Fruit fly (Drosophila melanogaster) whole organism, embryonic: ENCODE data around the gene Sik2.

ENCODE experiments used
- Atf-2 ChIP-seq: fragments of 200-800 bp; sonication (Bioruptor generic); optimal IDR thresholded peaks from 2 replicates; lab custom pipeline; 2016; ENCODE audit warnings: missing biosample characterization, missing genetic modification characterization
- B-H1 ChIP-seq: fragments of 200-800 bp; sonication (Bioruptor generic); IDR thresholded peaks from 3 replicates; pipeline ENCODE4 v1.3.6; 2022; ENCODE audit warnings: missing biosample characterization, missing genetic modification characterization
- CG10274 ChIP-seq: fragments of 200-800 bp; sonication (Bioruptor generic); optimal IDR thresholded peaks from 3 replicates; lab custom pipeline; 2017; ENCODE audit warnings: missing biosample characterization, mild to moderate bottlenecking, missing genetic modification characterization
- CG12299 ChIP-seq: fragments of 200-800 bp; sonication (Bioruptor generic); optimal IDR thresholded peaks from 2 replicates; lab custom pipeline; 2018; ENCODE audit warnings: missing biosample characterization, mild to moderate bottlenecking, missing genetic modification characterization
- CG12391 ChIP-seq: fragments of 200-800 bp; sonication (Bioruptor generic); optimal IDR thresholded peaks from 3 replicates; lab custom pipeline; 2018; ENCODE audit warnings: missing biosample characterization, mild to moderate bottlenecking, missing genetic modification characterization, moderate library complexity
- CG12769 ChIP-seq: fragments of 200-800 bp; sonication (Bioruptor generic); optimal IDR thresholded peaks from 2 replicates; lab custom pipeline; 2019; ENCODE audit warnings: missing biosample characterization, mild to moderate bottlenecking, missing genetic modification characterization, moderate library complexity
- CG13894 ChIP-seq: fragments of 200-800 bp; sonication (Bioruptor generic); optimal IDR thresholded peaks from 3 replicates; lab custom pipeline; 2018; ENCODE audit warnings: missing biosample characterization, mild to moderate bottlenecking, missing genetic modification characterization, moderate library complexity
- CG14050 ChIP-seq: fragments of 200-800 bp; sonication (Bioruptor generic); IDR thresholded peaks from 3 replicates; pipeline ENCODE4 v1.3.6; 2022; ENCODE audit warnings: missing biosample characterization, missing genetic modification characterization
- CG14667 ChIP-seq: fragments of 200-800 bp; sonication (Bioruptor generic); IDR thresholded peaks from 2 replicates; pipeline ENCODE4 v1.3.6; 2022; ENCODE audit warnings: missing biosample characterization, missing genetic modification characterization
- CG15073 ChIP-seq: fragments of 200-800 bp; sonication (Bioruptor generic); optimal IDR thresholded peaks from 2 replicates; lab custom pipeline; 2016; ENCODE audit warnings: missing biosample characterization, missing genetic modification characterization
- CG15479 ChIP-seq: fragments of 200-800 bp; sonication (Bioruptor generic); optimal IDR thresholded peaks from 3 replicates; lab custom pipeline; 2019; ENCODE audit warnings: missing biosample characterization, mild to moderate bottlenecking, missing genetic modification characterization, moderate library complexity
- CG1647 ChIP-seq: fragments of 200-800 bp; sonication (Bioruptor generic); optimal IDR thresholded peaks from 3 replicates; lab custom pipeline; 2016; ENCODE audit warnings: missing biosample characterization, missing genetic modification characterization
- CG16863 ChIP-seq: fragments of 200-800 bp; sonication (Bioruptor generic); optimal IDR thresholded peaks from 3 replicates; lab custom pipeline; 2016; ENCODE audit warnings: missing biosample characterization, missing genetic modification characterization
- CG17361 ChIP-seq: fragments of 200-800 bp; sonication (Bioruptor generic); IDR thresholded peaks from 3 replicates; pipeline ENCODE4 v1.3.6; 2022; ENCODE audit warnings: missing biosample characterization, missing genetic modification characterization
- CG2678 ChIP-seq: fragments of 200-800 bp; sonication (Bioruptor generic); optimal IDR thresholded peaks from 3 replicates; lab custom pipeline; 2019; ENCODE audit warnings: missing biosample characterization, mild to moderate bottlenecking, missing genetic modification characterization, moderate library complexity
- CG3163 ChIP-seq: fragments of 200-800 bp; sonication (Bioruptor generic); optimal IDR thresholded peaks from 3 replicates; lab custom pipeline; 2016; ENCODE audit warnings: missing biosample characterization, missing genetic modification characterization
- CG32772 ChIP-seq: fragments of 200-800 bp; sonication (Bioruptor generic); IDR thresholded peaks from 2 replicates; pipeline ENCODE4 v1.3.6; 2022; ENCODE audit warnings: missing biosample characterization, missing genetic modification characterization
- CG3407 ChIP-seq: fragments of 200-800 bp; sonication (Bioruptor generic); optimal IDR thresholded peaks from 2 replicates; lab custom pipeline; 2018; ENCODE audit warnings: missing biosample characterization, mild to moderate bottlenecking, missing genetic modification characterization
- CG7963 ChIP-seq: fragments of 200-800 bp; sonication (Bioruptor generic); IDR thresholded peaks from 3 replicates; pipeline ENCODE4 v1.3.6; 2022; ENCODE audit warnings: missing biosample characterization, missing genetic modification characterization; ENCODE audit not compliant: partially characterized antibody
- CG8281 ChIP-seq: fragments of 200-800 bp; sonication (Bioruptor generic); optimal IDR thresholded peaks from 2 replicates; lab custom pipeline; 2018; ENCODE audit warnings: missing biosample characterization, mild to moderate bottlenecking, missing genetic modification characterization, moderate library complexity
- CG9215 ChIP-seq: fragments of 200-800 bp; sonication (Bioruptor generic); IDR thresholded peaks from 2 replicates; pipeline ENCODE4 v1.3.6; 2022; ENCODE audit warnings: missing biosample characterization, missing genetic modification characterization
- Dip3 ChIP-seq: fragments of 200-800 bp; sonication (Bioruptor generic); optimal IDR thresholded peaks from 3 replicates; lab custom pipeline; 2016; ENCODE audit warnings: missing biosample characterization, missing genetic modification characterization
- E2f2 ChIP-seq: fragments of 200-800 bp; sonication (Bioruptor generic); IDR thresholded peaks from 2 replicates; pipeline ENCODE4 v1.3.6; 2022; ENCODE audit warnings: missing biosample characterization, missing genetic modification characterization
- ERR ChIP-seq: fragments of 200-800 bp; sonication (Bioruptor generic); optimal IDR thresholded peaks from 2 replicates; lab custom pipeline; 2016; ENCODE audit warnings: missing biosample characterization, missing genetic modification characterization
- HLH4C ChIP-seq: fragments of 200-800 bp; sonication (Bioruptor generic); IDR thresholded peaks from 3 replicates; pipeline ENCODE4 v1.3.6; 2022; ENCODE audit warnings: missing biosample characterization, missing genetic modification characterization; ENCODE audit not compliant: partially characterized antibody
- Hmx ChIP-seq: fragments of 200-800 bp; sonication (Bioruptor generic); optimal IDR thresholded peaks from 2 replicates; lab custom pipeline; 2016; ENCODE audit warnings: missing biosample characterization, missing genetic modification characterization
- Hr3 ChIP-seq: fragments of 200-800 bp; sonication (Bioruptor generic); optimal IDR thresholded peaks from 3 replicates; lab custom pipeline; 2016; ENCODE audit warnings: missing biosample characterization, missing genetic modification characterization
- MBD-R2 ChIP-seq: fragments of 200-800 bp; sonication (Bioruptor generic); IDR thresholded peaks from 2 replicates; pipeline ENCODE4 v1.3.6; 2022; ENCODE audit warnings: missing biosample characterization, missing genetic modification characterization
- Myb ChIP-seq: fragments of 200-800 bp; sonication (Bioruptor generic); optimal IDR thresholded peaks from 2 replicates; lab custom pipeline; 2016; ENCODE audit warnings: missing biosample characterization, missing genetic modification characterization
- Ptx1 ChIP-seq: fragments of 200-800 bp; sonication (Bioruptor generic); IDR thresholded peaks from 2 replicates; pipeline ENCODE4 v1.3.6; 2022; ENCODE audit warnings: missing biosample characterization, missing genetic modification characterization
- abd-A ChIP-seq: fragments of 200-800 bp; sonication (Bioruptor generic); optimal IDR thresholded peaks from 3 replicates; lab custom pipeline; 2019; ENCODE audit warnings: missing biosample characterization, mild to moderate bottlenecking, missing genetic modification characterization, moderate library complexity
- caup ChIP-seq: fragments of 200-800 bp; sonication (Bioruptor generic); optimal IDR thresholded peaks from 3 replicates; lab custom pipeline; 2017; ENCODE audit warnings: missing biosample characterization, mild to moderate bottlenecking, missing genetic modification characterization, moderate library complexity; ENCODE audit not compliant: severe bottlenecking
- dm ChIP-seq: fragments of 200-800 bp; sonication (Bioruptor generic); optimal IDR thresholded peaks from 3 replicates; lab custom pipeline; 2016; ENCODE audit warnings: missing biosample characterization, missing genetic modification characterization
- ems ChIP-seq: fragments of 200-800 bp; sonication (Bioruptor generic); optimal IDR thresholded peaks from 3 replicates; lab custom pipeline; 2016; ENCODE audit warnings: missing biosample characterization, missing genetic modification characterization
- grn ChIP-seq: fragments of 200-800 bp; sonication (Bioruptor generic); optimal IDR thresholded peaks from 3 replicates; lab custom pipeline; 2017; ENCODE audit warnings: missing biosample characterization, missing genetic modification characterization
- lab ChIP-seq: fragments of 200-800 bp; sonication (Bioruptor generic); optimal IDR thresholded peaks from 3 replicates; lab custom pipeline; 2017; ENCODE audit warnings: missing biosample characterization, missing genetic modification characterization, mild to moderate bottlenecking, moderate library complexity, missing genetic modification reagents
- lilli ChIP-seq: fragments of 200-800 bp; sonication (Bioruptor generic); optimal IDR thresholded peaks from 3 replicates; lab custom pipeline; 2016; ENCODE audit warnings: missing biosample characterization, missing genetic modification characterization
- oc ChIP-seq: fragments of 200-800 bp; sonication (Bioruptor generic); optimal IDR thresholded peaks from 2 replicates; lab custom pipeline; 2018; ENCODE audit warnings: missing biosample characterization, mild to moderate bottlenecking, missing genetic modification characterization, moderate library complexity
- pb ChIP-seq: fragments of 200-800 bp; sonication (Bioruptor generic); optimal IDR thresholded peaks from 3 replicates; lab custom pipeline; 2016; ENCODE audit warnings: missing biosample characterization, missing genetic modification characterization
- peb ChIP-seq: fragments of 200-800 bp; sonication (Bioruptor generic); IDR thresholded peaks from 2 replicates; pipeline ENCODE4 v1.3.6; 2022; ENCODE audit warnings: missing biosample characterization, missing genetic modification characterization
- sim ChIP-seq: fragments of 200-800 bp; sonication (Bioruptor generic); IDR thresholded peaks from 2 replicates; pipeline ENCODE4 v1.3.6; 2022; ENCODE audit warnings: missing biosample characterization, missing genetic modification characterization
- slou ChIP-seq: fragments of 200-800 bp; sonication (Bioruptor generic); optimal IDR thresholded peaks from 3 replicates; lab custom pipeline; 2016; ENCODE audit warnings: missing biosample characterization, missing genetic modification characterization
- sr ChIP-seq: fragments of 200-800 bp; sonication (Bioruptor generic); IDR thresholded peaks from 3 replicates; pipeline ENCODE4 v1.3.6; 2022; ENCODE audit warnings: missing biosample characterization, missing genetic modification characterization
- stc ChIP-seq: fragments of 200-800 bp; sonication (Bioruptor generic); IDR thresholded peaks from 2 replicates; pipeline ENCODE4 v1.3.6; 2022; ENCODE audit warnings: missing biosample characterization, missing genetic modification characterization
- tap ChIP-seq: fragments of 200-800 bp; optimal IDR thresholded peaks from 3 replicates; lab custom pipeline; 2019; ENCODE audit warnings: missing biosample characterization, mild to moderate bottlenecking, missing genetic modification characterization, moderate library complexity
- tll ChIP-seq, 2 experiments: fragments of 200-800 bp in 1 of 2; fragments of >200 bp in 1 of 2; sonication (Bioruptor generic) in 1 of 2; optimal IDR thresholded peaks; 2 replicates each; lab custom pipeline; 2017 to 2019; ENCODE audit warnings: missing biosample characterization in 2 of 2, missing genetic modification characterization in 2 of 2, mild to moderate bottlenecking in 1 of 2, moderate library complexity in 1 of 2
- ttk ChIP-seq: fragments of 200-800 bp; sonication (Bioruptor generic); IDR thresholded peaks from 2 replicates; pipeline ENCODE4 v2.1.2; 2022; ENCODE audit warnings: missing biosample characterization, missing genetic modification characterization
- wek ChIP-seq: fragments of 200-800 bp; sonication (Bioruptor generic); optimal IDR thresholded peaks from 3 replicates; lab custom pipeline; 2018; ENCODE audit warnings: missing biosample characterization, mild to moderate bottlenecking, missing genetic modification characterization, moderate library complexity
- zen2 ChIP-seq: fragments of 200-800 bp; sonication (Bioruptor generic); IDR thresholded peaks from 3 replicates; pipeline ENCODE4 v1.3.6; 2022; ENCODE audit warnings: missing biosample characterization, missing genetic modification characterization; ENCODE audit not compliant: partially characterized antibody
- zfh1 ChIP-seq: fragments of 200-800 bp; sonication (Bioruptor generic); IDR thresholded peaks from 3 replicates; pipeline ENCODE4 v1.3.6; 2022; ENCODE audit warnings: missing biosample characterization, missing genetic modification characterization

The Sik2 gene

dm6 chrX:2041312-2041918 is 20.3 kb downstream of the Sik2 start, which contains the start of gene CG4313 (continued):
- TF ChIP-seq lab (GFP tag; lab: Kevin White, UChicago): peak; percentile 63
- TF ChIP-seq dm: peak; percentile 51
- TF ChIP-seq tll (GFP tag; optimal IDR thresholded peaks at IDR 0.05; lab: Kevin White, UChicago): peak in 1 of 2 experiments; percentile 34
- TF ChIP-seq zfh1: peak; percentile 54; the same call in 1 of the 3 replicates
- peak; percentile 82 for TF ChIP-seq HLH4C
- TF ChIP-seq ttk (GFP tag; lab: Robert Waterston, UW): peak; percentile 62
- TF ChIP-seq CG2678 (tag; lab: Kevin White, UChicago): peak; percentile 78
- TF ChIP-seq caup (GFP tag; lab: Kevin White, UChicago): peak; percentile 44
- TF ChIP-seq ems: peak; percentile 66
- TF ChIP-seq CG12769 (tag; lab: Kevin White, UChicago): peak; percentile 88
- peak; percentile 74 for TF ChIP-seq CG12391 (tag; lab: Kevin White, UChicago)
- no peak for TF ChIP-seq abd-A (tag; lab: Kevin White, UChicago)
- peak; percentile 36 for TF ChIP-seq Myb (GFP tag; lab: Kevin White, UChicago)
- TF ChIP-seq CG10274 (GFP tag; lab: Kevin White, UChicago): no peak
- peak; percentile 72 for TF ChIP-seq Hr3 (GFP tag; lab: Kevin White, UChicago)
- peak; percentile 37; the same call in 2 of the 3 replicates for TF ChIP-seq B-H1 (GFP tag; lab: Robert Waterston, UW)
- TF ChIP-seq E2f2: peak; percentile 46; the same call in 1 of the 2 replicates
- TF ChIP-seq peb: no peak
- TF ChIP-seq Ptx1 (GFP tag; lab: Robert Waterston, UW): peak; percentile 76
- TF ChIP-seq CG16863: peak; percentile 55
- peak; percentile 79 for TF ChIP-seq CG9215
- peak; percentile 51 for TF ChIP-seq CG14667
- TF ChIP-seq wek (GFP tag; lab: Kevin White, UChicago): peak; percentile 9
- peak; percentile 60 for TF ChIP-seq CG13894 (tag; lab: Kevin White, UChicago)
- peak; percentile 29 for TF ChIP-seq CG3163
- TF ChIP-seq Atf-2 (GFP tag; lab: Kevin White, UChicago): peak; percentile 63
- no peak for TF ChIP-seq stc (GFP tag; lab: Robert Waterston, UW)
- no peak for TF ChIP-seq grn
- TF ChIP-seq MBD-R2 (GFP tag; lab: Robert Waterston, UW): peak; percentile 43
- no peak for TF ChIP-seq oc (tag; lab: Kevin White, UChicago)
- peak; percentile 53 for TF ChIP-seq ERR (GFP tag; lab: Kevin White, UChicago)
- TF ChIP-seq tap (tag; lab: Kevin White, UChicago): peak; percentile 48
- peak; percentile 26 for TF ChIP-seq CG3407 (GFP tag; lab: Kevin White, UChicago)
- peak; percentile 85 for TF ChIP-seq lilli (GFP tag; lab: Kevin White, UChicago)
- no peak for TF ChIP-seq slou
- no peak for TF ChIP-seq CG14050 (GFP tag; lab: Robert Waterston, UW)
- TF ChIP-seq CG17361 (GFP tag; lab: Robert Waterston, UW): peak; percentile 79
- TF ChIP-seq CG7963 (GFP tag; lab: Robert Waterston, UW): peak; percentile 60; the same call in 2 of the 3 replicates
- no peak for TF ChIP-seq CG15479
- TF ChIP-seq CG32772 (GFP tag; lab: Robert Waterston, UW): peak; percentile 71
- TF ChIP-seq sr: peak; percentile 32; the same call in 1 of the 3 replicates
- TF ChIP-seq CG1647 (GFP tag; lab: Kevin White, UChicago): peak; percentile 11
- peak; percentile 27 for TF ChIP-seq CG8281 (tag; lab: Kevin White, UChicago)
- no peak for TF ChIP-seq CG15073 (GFP tag; lab: Kevin White, UChicago)
- peak; percentile 72 for TF ChIP-seq Dip3 (GFP tag; lab: Kevin White, UChicago)
- peak; percentile 69; the same call in 1 of the 3 replicates for TF ChIP-seq zen2
- no peak for TF ChIP-seq sim (GFP tag; lab: Robert Waterston, UW)
- peak; percentile 7 for TF ChIP-seq Hmx
- peak; percentile 25 for TF ChIP-seq pb (GFP tag; lab: Kevin White, UChicago)
- TF ChIP-seq CG12299 (tag; lab: Kevin White, UChicago): peak; percentile 49
